Worm (Caenorhabditis elegans): Measurements from ENCODE around the gene Y59A8B.25.
"Not testable (repeated sequence)": the region's sequence is repeated elsewhere in the genome, so short reads cannot be mapped to it uniquely, and the experiment has no call there.

Gene Y59A8B.25

DNA sequence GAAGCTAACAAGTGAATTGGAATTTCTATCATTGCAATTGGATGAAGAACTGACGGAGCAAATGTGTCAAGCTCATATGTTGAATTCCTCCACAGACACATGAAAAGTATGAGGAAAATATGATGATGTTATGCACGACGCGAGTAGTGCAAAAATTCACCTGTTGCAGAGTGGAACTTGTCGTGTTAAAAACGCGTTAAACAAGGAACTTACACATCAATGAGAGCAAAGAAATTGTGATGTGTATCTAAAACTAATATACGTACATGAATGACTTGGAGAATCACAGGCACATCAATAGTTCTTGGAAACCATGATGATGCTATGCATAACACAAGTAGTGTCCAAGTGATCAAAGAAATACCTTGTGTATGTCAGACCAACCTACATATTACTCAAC, 38.0 kb downstream of the Y59A8B.25 start, which contains the start of gene srh-134:
Gene srh-134, minus strand, starts transcription at position 101 of the 400 bp plus-strand sequence.
- no peak for TF ChIP-seq unc-120 (tag; optimal IDR thresholded peaks at IDR 0.05; ENCODE audit: poor library complexity, severe bottlenecking)

DNA sequence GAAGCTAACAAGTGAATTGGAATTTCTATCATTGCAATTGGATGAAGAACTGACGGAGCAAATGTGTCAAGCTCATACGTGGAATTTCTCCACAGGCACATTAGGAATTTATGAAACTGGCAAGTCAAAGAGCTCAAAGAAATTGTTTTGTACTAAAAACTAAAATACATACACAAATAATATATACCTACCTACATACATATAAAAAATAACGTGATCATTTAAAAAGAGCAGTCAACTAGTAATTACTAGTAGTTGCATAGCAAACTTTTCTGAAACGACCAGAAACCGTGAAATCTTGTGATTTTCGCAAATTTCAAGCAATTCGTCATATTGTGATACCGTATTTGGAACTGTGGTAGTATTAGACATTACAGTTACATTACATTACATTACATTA, 41.1 kb downstream of the Y59A8B.25 start, which contains the start of gene srh-133:
Gene srh-133, minus strand, starts transcription at position 101 of the 400 bp plus-strand sequence.
- TF ChIP-seq lin-13 (tag; optimal IDR thresholded peaks at IDR 0.05) (no peak), M03D4.4 (tag; optimal IDR thresholded peaks at IDR 0.05) (no peak), nhr-76 (tag; optimal IDR thresholded peaks at IDR 0.05) (no peak)

DNA sequence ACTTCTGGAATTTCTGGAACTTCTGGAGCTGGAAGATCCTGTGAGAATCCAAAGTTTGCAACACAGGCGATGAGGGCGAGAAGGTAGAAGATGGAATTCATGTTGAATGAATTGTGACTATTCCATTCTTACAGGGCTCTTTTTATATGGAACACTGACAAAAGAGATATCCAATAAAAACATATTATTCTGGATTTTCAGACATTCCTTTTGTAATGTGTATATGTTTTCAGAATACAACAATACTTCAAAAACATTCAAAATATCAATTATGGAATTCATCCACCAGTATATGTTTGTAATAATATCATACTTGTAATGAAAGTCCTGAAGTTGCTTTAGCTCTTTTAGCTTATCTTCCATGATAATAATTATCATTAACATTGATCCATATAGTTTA, 44.5 kb downstream of the Y59A8B.25 start, which contains the start of gene Y59A8B.26:
Gene Y59A8B.26, minus strand, starts transcription at position 101 of the 400 bp plus-strand sequence.
- TF ChIP-seq mab-5 (tag; optimal IDR thresholded peaks at IDR 0.05); ceh-39 (tag; optimal IDR thresholded peaks at IDR 0.05); unc-62 (GFP tag; optimal IDR thresholded peaks at IDR 0.05): not testable (repeated sequence)

DNA sequence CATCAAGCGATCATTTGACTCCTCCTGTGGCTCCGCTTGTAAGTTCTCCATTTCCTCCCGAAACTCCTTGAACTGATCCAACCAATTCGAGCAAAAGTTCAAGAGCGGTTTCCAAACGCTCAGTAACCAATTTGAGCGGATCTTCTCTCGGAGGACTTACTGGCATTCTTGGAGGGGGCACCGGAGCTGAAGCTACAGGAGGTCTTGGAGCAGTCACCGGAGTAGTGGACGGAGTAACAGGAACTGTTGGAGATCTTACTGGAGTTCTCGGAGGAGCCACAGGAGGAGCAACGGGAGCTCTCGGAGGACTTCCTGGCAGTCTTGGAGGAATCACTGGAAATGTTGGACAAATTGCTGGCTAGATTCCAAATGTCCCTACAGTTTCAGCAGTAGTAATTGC, 46.5 kb downstream of the Y59A8B.25 start:
- TF ChIP-seq elt-1 (tag; optimal IDR thresholded peaks at IDR 0.05; ENCODE audit: borderline replicate concordance, insufficient read depth) (no peak), ceh-83 (GFP tag; optimal IDR thresholded peaks at IDR 0.05) (no peak), nhr-28 (tag; optimal IDR thresholded peaks at IDR 0.05) (no peak), pha-4 (tag; optimal IDR thresholded peaks at IDR 0.05) (no peak), lin-32 (GFP tag; optimal IDR thresholded peaks at IDR 0.05) (no peak), ztf-11 (tag; optimal IDR thresholded peaks at IDR 0.05) (no peak), ces-1 (GFP tag; optimal IDR thresholded peaks at IDR 0.05) (no peak), ceh-43 (GFP tag; optimal IDR thresholded peaks at IDR 0.05) (no peak)

DNA sequence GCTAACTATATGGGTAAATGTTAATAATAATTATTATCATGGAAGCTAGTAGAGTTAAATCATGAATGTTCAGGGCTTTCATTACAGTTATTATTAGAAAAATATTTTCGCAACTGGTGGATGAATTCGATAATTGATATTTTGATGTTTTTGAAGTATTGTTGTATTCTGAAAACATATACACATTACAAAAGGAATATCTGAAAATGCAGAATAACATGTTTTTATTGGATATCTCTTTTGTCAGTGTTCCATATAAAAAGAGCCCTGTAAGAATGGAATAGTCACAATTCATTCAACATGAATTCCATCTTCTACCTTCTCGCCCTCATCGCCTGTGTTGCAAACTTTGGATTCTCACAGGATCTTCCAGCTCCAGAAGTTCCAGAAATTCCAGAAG, 48.3 kb downstream of the Y59A8B.25 start, which contains the start of gene Y59A8B.19:
Gene Y59A8B.19, plus strand, starts transcription at position 301 of the 400 bp plus-strand sequence.
- TF ChIP-seq pha-4, elt-3, cnd-1 (tag; optimal IDR thresholded peaks at IDR 0.05): not testable (repeated sequence)

DNA sequence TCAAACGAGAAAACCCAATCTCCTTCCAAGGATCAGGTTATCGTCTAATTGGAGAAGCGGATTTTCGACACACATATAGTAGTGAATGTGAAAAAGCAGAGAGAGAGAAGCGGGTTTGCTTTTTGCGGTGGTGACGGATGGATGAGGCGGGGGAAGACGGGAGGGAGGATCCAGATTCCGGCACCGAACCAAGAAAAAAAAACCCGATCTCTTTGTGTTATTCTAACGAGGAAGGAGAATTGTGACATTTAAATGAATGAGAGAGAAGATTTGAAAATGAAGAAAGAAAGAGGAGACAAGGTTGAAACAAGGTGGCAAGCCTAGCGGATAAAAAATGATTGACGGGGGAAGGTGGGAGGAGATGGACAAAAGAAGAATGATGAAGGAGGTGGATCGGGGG, 51.3 kb downstream of the Y59A8B.25 start:
- no peak for TF ChIP-seq M03D4.4 (tag; optimal IDR thresholded peaks at IDR 0.05)
- TF ChIP-seq ceh-83 (GFP tag; optimal IDR thresholded peaks at IDR 0.05), result no peak
- TF ChIP-seq drap-1 (GFP tag; optimal IDR thresholded peaks at IDR 0.05), result no peak
- TF ChIP-seq mep-1 (tag; optimal IDR thresholded peaks at IDR 0.05), result no peak

Data from whole organism, mixed stage, embryonic.